Worm (Caenorhabditis elegans) whole organism, L4 larva: ENCODE data around the gene C44B9.2.

Experiments
- F26F4.8 ChIP-seq: fragments of 200-800 bp; sonication (Bioruptor generic); conservative IDR thresholded peaks from 2 replicates; pipeline ENCODE4 v1.3.6; 2022; ENCODE audit warnings: missing genetic modification characterization, missing compliant biosample characterization
- F37D6.2 ChIP-seq: sonication (generic microtip); optimal IDR thresholded peaks from 2 replicates; lab custom pipeline; 2016; ENCODE audit warnings: mild to moderate bottlenecking, missing genetic modification characterization, missing compliant biosample characterization
- T20F7.1 ChIP-seq: fragments of 200-800 bp; sonication (Bioruptor generic); optimal IDR thresholded peaks from 2 replicates; lab custom pipeline; 2018; ENCODE audit warnings: mild to moderate bottlenecking, missing genetic modification characterization, missing compliant biosample characterization
- Y105C5A.15 ChIP-seq: fragments of 200-800 bp; sonication (Bioruptor generic); IDR thresholded peaks from 2 replicates; pipeline ENCODE4 v1.3.6; 2022; ENCODE audit warnings: missing genetic modification characterization, missing compliant biosample characterization
- Y5F2A.4 ChIP-seq: fragments of 200-800 bp; sonication (Bioruptor generic); optimal IDR thresholded peaks from 2 replicates; lab custom pipeline; 2018; ENCODE audit warnings: mild to moderate bottlenecking, missing genetic modification characterization, missing compliant biosample characterization
- aly-2 ChIP-seq: sonication (generic microtip); optimal IDR thresholded peaks from 2 replicates; lab custom pipeline; 2018; ENCODE audit warnings: missing biosample characterization, missing genetic modification characterization
- ama-1 ChIP-seq: fragments of 150-350 bp; optimal IDR thresholded peaks from 2 replicates; lab custom pipeline; 2014; ENCODE audit warnings: inconsistent platforms, mixed read lengths
- arid-1 ChIP-seq: fragments of 200-800 bp; sonication (Bioruptor generic); conservative IDR thresholded peaks from 2 replicates; pipeline ENCODE4 v1.3.6; 2022; ENCODE audit warnings: missing genetic modification reagents, missing genetic modification characterization, missing compliant biosample characterization
- ceh-28 ChIP-seq: fragments of 150-350 bp; optimal IDR thresholded peaks from 2 replicates; lab custom pipeline; 2014; ENCODE audit warnings: missing biosample characterization, missing genetic modification reagents, missing genetic modification characterization
- ceh-32 ChIP-seq: sonication (generic microtip); optimal IDR thresholded peaks from 2 replicates; lab custom pipeline; 2016; ENCODE audit warnings: mild to moderate bottlenecking, missing genetic modification characterization, missing compliant biosample characterization; ENCODE audit not compliant: poor library complexity
- ceh-44 ChIP-seq: fragments of 200-800 bp; sonication (Bioruptor generic); IDR thresholded peaks from 2 replicates; pipeline ENCODE4 v1.3.6; 2022; ENCODE audit warnings: missing genetic modification reagents, missing genetic modification characterization, missing compliant biosample characterization
- ceh-82 ChIP-seq: sonication (generic microtip); optimal IDR thresholded peaks from 2 replicates; lab custom pipeline; 2017; ENCODE audit warnings: missing biosample characterization, missing genetic modification characterization
- dmd-8 ChIP-seq: fragments of 200-800 bp; sonication (Bioruptor generic); IDR thresholded peaks from 2 replicates; pipeline ENCODE4 v1.3.6; 2022; ENCODE audit warnings: missing genetic modification characterization, missing compliant biosample characterization
- duxl-1 ChIP-seq: sonication (generic microtip); optimal IDR thresholded peaks from 2 replicates; lab custom pipeline; 2016; ENCODE audit warnings: mild to moderate bottlenecking, missing genetic modification characterization, moderate library complexity, missing compliant biosample characterization; ENCODE audit not compliant: poor library complexity
- dve-1 ChIP-seq: sonication (generic microtip); optimal IDR thresholded peaks from 2 replicates; lab custom pipeline; 2017; ENCODE audit warnings: antibody characterized with exemption, mild to moderate bottlenecking, missing genetic modification characterization, missing compliant biosample characterization; ENCODE audit not compliant: insufficient read depth
- egl-43 ChIP-seq: fragments of 200-800 bp; sonication (Bioruptor generic); IDR thresholded peaks from 2 replicates; pipeline ENCODE4 v1.3.6; 2022; ENCODE audit warnings: missing genetic modification reagents, missing genetic modification characterization, missing compliant biosample characterization
- gei-8 ChIP-seq: fragments of 200-800 bp; sonication (Bioruptor generic); optimal IDR thresholded peaks from 2 replicates; lab custom pipeline; 2018; ENCODE audit warnings: mild to moderate bottlenecking, missing genetic modification characterization, missing compliant biosample characterization
- hlh-11 ChIP-seq: fragments of 200-800 bp; sonication (Bioruptor generic); optimal IDR thresholded peaks from 2 replicates; lab custom pipeline; 2018; ENCODE audit warnings: mild to moderate bottlenecking, missing genetic modification characterization, missing compliant biosample characterization
- hmg-1.1 ChIP-seq: fragments of 200-800 bp; sonication (Bioruptor generic); IDR thresholded peaks from 2 replicates; pipeline ENCODE4 v1.3.6; 2022; ENCODE audit warnings: missing genetic modification reagents, missing genetic modification characterization, missing compliant biosample characterization
- lin-1 ChIP-seq: fragments of 200-800 bp; sonication (Bioruptor generic); IDR thresholded peaks from 2 replicates; pipeline ENCODE4 v1.3.6; 2022; ENCODE audit warnings: missing genetic modification reagents, missing genetic modification characterization, missing compliant biosample characterization
- lin-13 ChIP-seq: fragments of 150-350 bp; optimal IDR thresholded peaks from 2 replicates; lab custom pipeline; 2014; ENCODE audit warnings: missing biosample characterization, missing genetic modification reagents, missing genetic modification characterization
- lin-15B ChIP-seq: fragments of 150-350 bp; sonication (generic microtip); optimal IDR thresholded peaks from 3 replicates; lab custom pipeline; 2014; ENCODE audit warnings: missing biosample characterization, missing genetic modification characterization
- lir-3 ChIP-seq: sonication (generic microtip); optimal IDR thresholded peaks from 2 replicates; lab custom pipeline; 2016; ENCODE audit warnings: mild to moderate bottlenecking, missing genetic modification characterization, missing compliant biosample characterization
- madf-5 ChIP-seq, 2 experiments: fragments of 200-800 bp; sonication (Bioruptor generic); IDR thresholded peaks; 2 replicates each; pipeline ENCODE4 v1.3.6; 2022; ENCODE audit warnings: missing compliant biosample characterization in 2 of 2, missing genetic modification characterization in 2 of 2
- mxl-3 ChIP-seq: fragments of 200-800 bp; sonication (Bioruptor generic); optimal IDR thresholded peaks from 2 replicates; lab custom pipeline; 2018; ENCODE audit warnings: mild to moderate bottlenecking, missing genetic modification characterization, missing compliant biosample characterization
- nhr-111 ChIP-seq: fragments of 200-800 bp; sonication (Bioruptor generic); optimal IDR thresholded peaks from 2 replicates; lab custom pipeline; 2018; ENCODE audit warnings: mild to moderate bottlenecking, missing genetic modification characterization, missing compliant biosample characterization
- nhr-237 ChIP-seq: sonication (generic microtip); optimal IDR thresholded peaks from 2 replicates; lab custom pipeline; 2017; ENCODE audit warnings: missing biosample characterization, missing genetic modification characterization
- nhr-25 ChIP-seq: sonication (generic microtip); optimal IDR thresholded peaks from 2 replicates; lab custom pipeline; 2017; ENCODE audit warnings: missing genetic modification characterization, mild to moderate bottlenecking, missing compliant biosample characterization, antibody characterized with exemption, moderate library complexity, borderline replicate concordance; ENCODE audit not compliant: insufficient read depth
- nhr-42 ChIP-seq: fragments of 200-800 bp; sonication (Bioruptor generic); IDR thresholded peaks from 2 replicates; pipeline ENCODE4 v1.3.6; 2022; ENCODE audit warnings: missing genetic modification characterization, missing compliant biosample characterization
- pha-4 ChIP-seq, 2 experiments: fragments of 150-350 bp in 1 of 2; fragments of 200-800 bp in 1 of 2; sonication (Bioruptor generic) in 1 of 2; IDR thresholded peaks in 1 of 2; optimal IDR thresholded peaks in 1 of 2; 2 replicates each; pipeline versions ENCODE4 v1.3.6 to Lab custom; 2014 to 2022; ENCODE audit warnings: missing genetic modification characterization in 2 of 2, missing genetic modification reagents in 2 of 2, missing biosample characterization in 1 of 2, missing compliant biosample characterization in 1 of 2
- pqm-1 ChIP-seq: sonication (generic microtip); optimal IDR thresholded peaks from 2 replicates; lab custom pipeline; 2017; ENCODE audit warnings: missing biosample characterization, missing genetic modification characterization
- unc-130 ChIP-seq: sonication (generic microtip); optimal IDR thresholded peaks from 2 replicates; lab custom pipeline; 2016; ENCODE audit warnings: missing genetic modification reagents, missing genetic modification characterization, missing compliant biosample characterization
- unc-62 ChIP-seq, 3 experiments: fragments of 150-350 bp in 1 of 3; sonication (generic microtip); optimal IDR thresholded peaks in 2 of 3; peaks in 1 of 3; 1 replicate in 1 of 3; 2 replicates in 2 of 3; lab custom pipeline; 2014 to 2017; ENCODE audit warnings: missing biosample characterization in 3 of 3, missing genetic modification characterization in 3 of 3, missing genetic modification reagents in 3 of 3, missing genotype in 1 of 3
- zag-1 ChIP-seq: fragments of 150-350 bp; optimal IDR thresholded peaks from 2 replicates; lab custom pipeline; 2014; ENCODE audit warnings: missing biosample characterization, missing genetic modification characterization
- ztf-11 ChIP-seq: fragments of 150-350 bp; optimal IDR thresholded peaks from 2 replicates; lab custom pipeline; 2014; ENCODE audit warnings: missing biosample characterization, missing genetic modification characterization

C44B9.2 gene

DNA sequence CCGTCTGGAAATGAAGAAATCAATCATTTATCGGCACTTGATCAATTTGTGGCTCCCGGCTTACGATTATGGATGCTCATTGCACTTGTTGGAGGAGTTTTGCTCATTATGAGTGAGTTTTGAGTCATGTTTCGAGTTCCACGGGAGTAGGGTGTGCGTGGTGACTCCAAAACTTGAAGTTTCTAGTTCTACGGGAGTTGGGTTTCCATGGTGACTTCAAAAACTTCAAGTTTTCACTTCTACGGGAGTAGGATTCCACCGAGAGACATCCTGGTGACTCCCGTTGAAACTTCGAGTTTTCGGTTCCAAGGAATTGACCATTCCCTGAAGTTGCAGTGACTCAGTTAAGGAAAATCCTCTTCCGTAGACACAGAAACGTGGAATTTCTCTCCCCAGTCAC is 18.4 kb upstream of the C44B9.2 start (continued):
- TF ChIP-seq nhr-111 (GFP tag; lab: Kevin White, UChicago) (no peak), F37D6.2 (no peak), ztf-11 (tag; lab: Kevin White, UChicago) (no peak), nhr-25 (tag; lab: Kevin White, UChicago) (no peak), pha-4 (GFP tag; IDR thresholded peaks at IDR 0.05; lab: Robert Waterston, UW) (no peak), pha-4 (tag; optimal IDR thresholded peaks at IDR 0.05; lab: Kevin White, UChicago) (no peak), ceh-82 (tag; lab: Kevin White, UChicago) (no peak), madf-5 (GFP tag; IDR thresholded peaks at IDR 0.05; lab: Robert Waterston, UW) (0 out of 4 replicates have a peak, but pooled peaks of 1 of the 2 experiments have one; percentile 35), ceh-32 (tag; lab: Kevin White, UChicago) (no peak), pqm-1 (tag; lab: Kevin White, UChicago) (no peak), gei-8 (GFP tag; lab: Kevin White, UChicago) (no peak), Y5F2A.4 (GFP tag; lab: Kevin White, UChicago) (no peak), T20F7.1 (GFP tag; lab: Kevin White, UChicago) (no peak), nhr-237 (tag; lab: Kevin White, UChicago) (no peak), aly-2 (tag; lab: Kevin White, UChicago) (no peak), dve-1 (tag; lab: Kevin White, UChicago) (no peak), ceh-44 (peak; percentile 78), duxl-1 (tag; lab: Kevin White, UChicago) (no peak), hmg-1.1 (GFP tag; lab: Robert Waterston, UW) (0 out of 2 replicates have a peak, but pooled peaks have one; percentile 20), dmd-8 (GFP tag; lab: Robert Waterston, UW) (no peak), lin-15B (tag; lab: Kevin White, UChicago) (no peak), nhr-42 (GFP tag; lab: Robert Waterston, UW) (0 out of 2 replicates have a peak, but pooled peaks have one; percentile 52), Y105C5A.15 (GFP tag; lab: Robert Waterston, UW) (no peak), lin-13 (no peak), egl-43 (GFP tag; lab: Robert Waterston, UW) (no peak), unc-130 (GFP tag; lab: Kevin White, UChicago) (peak; percentile 77)

DNA sequence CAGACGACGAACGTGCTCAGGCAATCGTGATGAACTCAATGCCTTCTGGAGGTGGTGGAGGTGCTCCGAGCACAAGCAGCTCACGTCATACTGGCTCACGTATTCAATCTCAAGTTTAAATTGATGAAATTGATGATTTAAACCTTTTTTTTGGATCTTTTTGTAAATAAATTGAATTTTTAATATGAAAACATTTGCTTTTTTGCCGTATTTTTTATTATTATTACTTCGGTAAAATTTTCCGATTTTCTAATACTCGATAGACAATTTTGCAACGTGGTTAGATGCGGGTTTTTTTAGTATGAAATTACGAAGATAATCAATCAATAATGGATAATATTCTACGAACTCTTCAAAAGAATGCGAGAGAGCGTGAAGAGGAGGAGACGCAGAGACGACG is 17.2 kb upstream of the C44B9.2 start, which contains the start of gene oxi-1:
Gene oxi-1, plus strand, starts transcription at position 301 of the 400 bp plus-strand sequence.
- no peak for TF ChIP-seq arid-1
- TF ChIP-seq mxl-3 (GFP tag; lab: Kevin White, UChicago) = no peak
- TF ChIP-seq pqm-1 (tag; lab: Kevin White, UChicago) = no peak
- TF ChIP-seq zag-1 (tag; lab: Kevin White, UChicago) = no peak
- no peak for TF ChIP-seq hlh-11
- no peak for TF ChIP-seq F26F4.8 (GFP tag; lab: Robert Waterston, UW)
- TF ChIP-seq lir-3 (tag; lab: Kevin White, UChicago) = no peak
- no peak for TF ChIP-seq lin-1 (GFP tag; lab: Robert Waterston, UW)
- TF ChIP-seq, all 104 proteins: peak for 0

DNA sequence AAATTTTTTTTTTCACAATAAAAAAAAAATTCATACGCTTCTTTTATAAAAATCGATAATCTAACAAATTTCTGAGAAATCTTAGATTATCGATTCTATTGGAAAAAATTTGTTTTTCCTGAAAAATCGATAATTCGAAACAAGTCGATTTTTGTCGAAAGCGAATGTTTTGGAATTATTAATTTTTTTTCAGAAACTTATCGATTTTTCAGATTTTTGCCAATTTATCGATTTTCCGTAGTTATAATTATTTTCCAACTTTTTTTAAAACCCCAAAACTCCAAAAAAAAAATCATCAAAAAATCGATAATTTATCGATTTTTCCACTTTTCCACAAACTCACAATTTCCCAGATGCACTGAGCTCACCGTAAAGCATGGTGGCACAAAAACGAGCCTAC is 13.9 kb upstream of the C44B9.2 start:
- TF ChIP-seq unc-62 (GFP tag; optimal IDR thresholded peaks at IDR 0.05 in 1 of 2; lab: Kevin White, UChicago) = peak in 1 of 2 experiments; percentile 86
- TF ChIP-seq unc-62 (tag; optimal IDR thresholded peaks at IDR 0.05; lab: Kevin White, UChicago) = no peak
- peak; percentile 90 for TF ChIP-seq ceh-28 (tag; lab: Kevin White, UChicago)
- TF ChIP-seq ama-1 (lab: Kevin White, UChicago) = no peak
